Fruit fly (Drosophila melanogaster) whole organism, embryonic: ENCODE results near the gene Ror.

ENCODE experiments used
- Atf6 ChIP-seq: fragments of 200-800 bp; sonication (Bioruptor generic); IDR thresholded peaks from 2 replicates; pipeline ENCODE4 v1.3.6; 2022; ENCODE audit warnings: missing biosample characterization, missing genetic modification characterization
- BEAF-32 ChIP-seq: fragments of 200-800 bp; sonication (Bioruptor generic); optimal IDR thresholded peaks from 3 replicates; lab custom pipeline; 2017; ENCODE audit warnings: missing biosample characterization, missing genetic modification characterization, mild to moderate bottlenecking, moderate library complexity, missing genetic modification reagents
- CG10267 ChIP-seq: fragments of 200-800 bp; sonication (Bioruptor generic); optimal IDR thresholded peaks from 2 replicates; lab custom pipeline; 2018; ENCODE audit warnings: missing biosample characterization, mild to moderate bottlenecking, missing genetic modification characterization, moderate library complexity
- CG10274 ChIP-seq: fragments of 200-800 bp; sonication (Bioruptor generic); optimal IDR thresholded peaks from 3 replicates; lab custom pipeline; 2017; ENCODE audit warnings: missing biosample characterization, mild to moderate bottlenecking, missing genetic modification characterization
- CG10959 ChIP-seq: fragments of 200-800 bp; sonication (Bioruptor generic); IDR thresholded peaks from 2 replicates; pipeline ENCODE4 v1.3.6; 2022; ENCODE audit warnings: missing biosample characterization, missing genetic modification characterization
- CG12219 ChIP-seq: fragments of 200-800 bp; sonication (Bioruptor generic); optimal IDR thresholded peaks from 3 replicates; lab custom pipeline; 2018; ENCODE audit warnings: missing biosample characterization, mild to moderate bottlenecking, missing genetic modification characterization
- CG12659 ChIP-seq: fragments of 200-800 bp; sonication (Bioruptor generic); optimal IDR thresholded peaks from 3 replicates; lab custom pipeline; 2017; ENCODE audit warnings: mild to moderate bottlenecking, missing biosample characterization, missing genetic modification reagents, missing genetic modification characterization
- CG15601 ChIP-seq: fragments of 200-800 bp; sonication (Bioruptor generic); optimal IDR thresholded peaks from 3 replicates; lab custom pipeline; 2019; ENCODE audit warnings: missing biosample characterization, mild to moderate bottlenecking, missing genetic modification characterization, moderate library complexity
- CG1603 ChIP-seq: fragments of 200-800 bp; sonication (Bioruptor generic); optimal IDR thresholded peaks from 2 replicates; lab custom pipeline; 2019; ENCODE audit warnings: missing biosample characterization, mild to moderate bottlenecking, missing genetic modification characterization, moderate library complexity
- CG16863 ChIP-seq: fragments of 200-800 bp; sonication (Bioruptor generic); optimal IDR thresholded peaks from 3 replicates; lab custom pipeline; 2016; ENCODE audit warnings: missing biosample characterization, missing genetic modification characterization
- CG2116 ChIP-seq: fragments of 200-800 bp; sonication (Bioruptor generic); optimal IDR thresholded peaks from 3 replicates; lab custom pipeline; 2018; ENCODE audit warnings: missing biosample characterization, mild to moderate bottlenecking, missing genetic modification characterization
- CG2120 ChIP-seq: fragments of 200-800 bp; sonication (Bioruptor generic); optimal IDR thresholded peaks from 3 replicates; lab custom pipeline; 2016; ENCODE audit warnings: missing biosample characterization, missing genetic modification characterization
- CG2712 ChIP-seq: fragments of 200-800 bp; optimal IDR thresholded peaks from 3 replicates; lab custom pipeline; 2019; ENCODE audit warnings: missing biosample characterization, mild to moderate bottlenecking, missing genetic modification characterization, moderate library complexity
- CG3065 ChIP-seq: fragments of 200-800 bp; sonication (Bioruptor generic); optimal IDR thresholded peaks from 2 replicates; lab custom pipeline; 2016; ENCODE audit warnings: missing biosample characterization, missing genetic modification characterization
- CG31224 ChIP-seq: fragments of 200-800 bp; sonication (Bioruptor generic); IDR thresholded peaks from 2 replicates; pipeline ENCODE4 v1.3.6; 2022; ENCODE audit warnings: missing biosample characterization, missing genetic modification characterization
- CG32767 ChIP-seq: fragments of 200-800 bp; sonication (Bioruptor generic); IDR thresholded peaks from 2 replicates; pipeline ENCODE4 v1.3.6; 2022; ENCODE audit warnings: missing biosample characterization, missing genetic modification characterization
- CG34224 ChIP-seq: fragments of 200-800 bp; sonication (Bioruptor generic); IDR thresholded peaks from 3 replicates; pipeline ENCODE4 v1.3.6; 2022; ENCODE audit warnings: missing biosample characterization, missing genetic modification characterization; ENCODE audit not compliant: partially characterized antibody
- CG4707 ChIP-seq: fragments of 200-800 bp; sonication (Bioruptor generic); optimal IDR thresholded peaks from 2 replicates; lab custom pipeline; 2018; ENCODE audit warnings: missing biosample characterization, mild to moderate bottlenecking, missing genetic modification characterization, moderate library complexity
- CG6254 ChIP-seq: fragments of 200-800 bp; sonication (Bioruptor generic); optimal IDR thresholded peaks from 3 replicates; lab custom pipeline; 2017; ENCODE audit warnings: mild to moderate bottlenecking, missing biosample characterization, missing genetic modification reagents, missing genetic modification characterization
- CG8290 ChIP-seq, 3 experiments: fragments of 200-800 bp; sonication (Bioruptor generic); optimal IDR thresholded peaks; 2 replicates each; lab custom pipeline; 2016 to 2019; ENCODE audit warnings: missing biosample characterization in 3 of 3, missing genetic modification characterization in 3 of 3, mild to moderate bottlenecking in 2 of 3, moderate library complexity in 1 of 3
- CG8765 ChIP-seq: fragments of 200-800 bp; sonication (Bioruptor generic); IDR thresholded peaks from 2 replicates; pipeline ENCODE4 v1.3.6; 2022; ENCODE audit warnings: missing biosample characterization, missing genetic modification characterization
- CG8924 ChIP-seq: fragments of 200-800 bp; optimal IDR thresholded peaks from 3 replicates; lab custom pipeline; 2019; ENCODE audit warnings: missing biosample characterization, mild to moderate bottlenecking, missing genetic modification characterization, moderate library complexity
- Doc3 ChIP-seq: fragments of 200-800 bp; sonication (Bioruptor generic); IDR thresholded peaks from 3 replicates; pipeline ENCODE4 v1.3.6; 2022; ENCODE audit warnings: missing biosample characterization, missing genetic modification characterization; ENCODE audit not compliant: partially characterized antibody
- E2f2 ChIP-seq: fragments of 200-800 bp; sonication (Bioruptor generic); IDR thresholded peaks from 2 replicates; pipeline ENCODE4 v1.3.6; 2022; ENCODE audit warnings: missing biosample characterization, missing genetic modification characterization
- Eip74EF ChIP-seq, 2 experiments: fragments of 200-800 bp in 1 of 2; fragments of >200 bp in 1 of 2; sonication (Bioruptor generic) in 1 of 2; optimal IDR thresholded peaks; 2 replicates each; lab custom pipeline; 2017 to 2019; ENCODE audit warnings: missing biosample characterization in 2 of 2, missing genetic modification characterization in 2 of 2, mild to moderate bottlenecking in 1 of 2, moderate library complexity in 1 of 2
- Ets97D ChIP-seq: fragments of 200-800 bp; sonication (Bioruptor generic); optimal IDR thresholded peaks from 3 replicates; lab custom pipeline; 2016; ENCODE audit warnings: missing biosample characterization, missing genetic modification characterization
- Fer1 ChIP-seq: fragments of 200-800 bp; sonication (Bioruptor generic); optimal IDR thresholded peaks from 2 replicates; lab custom pipeline; 2017; ENCODE audit warnings: missing biosample characterization, mild to moderate bottlenecking, missing genetic modification characterization
- HLH4C ChIP-seq: fragments of 200-800 bp; sonication (Bioruptor generic); IDR thresholded peaks from 3 replicates; pipeline ENCODE4 v1.3.6; 2022; ENCODE audit warnings: missing biosample characterization, missing genetic modification characterization; ENCODE audit not compliant: partially characterized antibody
- Lhr ChIP-seq: fragments of 200-800 bp; sonication (Bioruptor generic); optimal IDR thresholded peaks from 3 replicates; lab custom pipeline; 2017; ENCODE audit warnings: mild to moderate bottlenecking, missing biosample characterization, missing genetic modification reagents, missing genetic modification characterization
- Pdp1 ChIP-seq, 2 experiments: fragments of 200-800 bp; sonication (Bioruptor generic); optimal IDR thresholded peaks; 3 replicates each; lab custom pipeline; 2016; ENCODE audit warnings: missing biosample characterization in 2 of 2, missing genetic modification characterization in 2 of 2, mild to moderate bottlenecking in 1 of 2, moderate library complexity in 1 of 2
- Sry-δ ChIP-seq: fragments of 200-800 bp; sonication (Bioruptor generic); optimal IDR thresholded peaks from 2 replicates; lab custom pipeline; 2016; ENCODE audit warnings: missing biosample characterization, missing genetic modification characterization
- Stat92E ChIP-seq, 3 experiments: fragments of >200 bp in 2 of 3; fragments of 200-800 bp in 1 of 3; sonication (Bioruptor generic) in 1 of 3; optimal IDR thresholded peaks; 2 replicates each; lab custom pipeline; 2017 to 2019; ENCODE audit warnings: missing biosample characterization in 3 of 3, missing genetic modification characterization in 3 of 3, mild to moderate bottlenecking in 1 of 3, moderate library complexity in 1 of 3
- bigmax ChIP-seq: fragments of 200-800 bp; sonication (Bioruptor generic); optimal IDR thresholded peaks from 2 replicates; lab custom pipeline; 2018; ENCODE audit warnings: missing biosample characterization, mild to moderate bottlenecking, missing genetic modification characterization
- cad ChIP-seq: fragments of >200 bp; optimal IDR thresholded peaks from 2 replicates; lab custom pipeline; 2017; ENCODE audit warnings: missing biosample characterization, missing genetic modification characterization
- cg ChIP-seq: fragments of 200-800 bp; sonication (Bioruptor generic); optimal IDR thresholded peaks from 3 replicates; lab custom pipeline; 2019; ENCODE audit warnings: missing biosample characterization, mild to moderate bottlenecking, missing genetic modification characterization, moderate library complexity
- chinmo ChIP-seq: fragments of 200-800 bp; sonication (Bioruptor generic); IDR thresholded peaks from 4 replicates; pipeline ENCODE4 v1.3.6; 2022; ENCODE audit warnings: missing biosample characterization, missing genetic modification characterization; ENCODE audit not compliant: partially characterized antibody
- corto ChIP-seq: fragments of 200-800 bp; sonication (Bioruptor generic); optimal IDR thresholded peaks from 2 replicates; lab custom pipeline; 2016; ENCODE audit warnings: missing biosample characterization, mild to moderate bottlenecking, missing genetic modification characterization, moderate library complexity
- da ChIP-seq: fragments of 200-800 bp; sonication (Bioruptor generic); optimal IDR thresholded peaks from 2 replicates; lab custom pipeline; 2016; ENCODE audit warnings: missing biosample characterization, missing genetic modification characterization
- dan ChIP-seq: fragments of 200-800 bp; sonication (Bioruptor generic); IDR thresholded peaks from 2 replicates; pipeline ENCODE4 v1.3.6; 2022; ENCODE audit warnings: missing biosample characterization, missing genetic modification characterization
- gsb ChIP-seq: fragments of 200-800 bp; sonication (Bioruptor generic); IDR thresholded peaks from 2 replicates; pipeline ENCODE4 v1.3.6; 2022; ENCODE audit warnings: missing biosample characterization, missing genetic modification characterization
- ken ChIP-seq: fragments of 200-800 bp; sonication (Bioruptor generic); IDR thresholded peaks from 3 replicates; pipeline ENCODE4 v1.3.6; 2022; ENCODE audit warnings: missing biosample characterization, missing genetic modification characterization
- nmo ChIP-seq: fragments of 200-800 bp; sonication (Bioruptor generic); optimal IDR thresholded peaks from 2 replicates; lab custom pipeline; 2018; ENCODE audit warnings: missing biosample characterization, mild to moderate bottlenecking, missing genetic modification characterization, moderate library complexity
- odd ChIP-seq: fragments of 200-800 bp; sonication (Bioruptor generic); optimal IDR thresholded peaks from 2 replicates; lab custom pipeline; 2017; ENCODE audit warnings: missing biosample characterization, mild to moderate bottlenecking, missing genetic modification characterization
- pfk ChIP-seq: fragments of 200-800 bp; sonication (Bioruptor generic); optimal IDR thresholded peaks from 2 replicates; lab custom pipeline; 2018; ENCODE audit warnings: missing biosample characterization, mild to moderate bottlenecking, missing genetic modification characterization, moderate library complexity
- phol ChIP-seq: fragments of 200-800 bp; sonication (Bioruptor generic); optimal IDR thresholded peaks from 3 replicates; lab custom pipeline; 2018; ENCODE audit warnings: missing biosample characterization, mild to moderate bottlenecking, missing genetic modification characterization, moderate library complexity
- row ChIP-seq: fragments of 200-800 bp; sonication (Bioruptor generic); IDR thresholded peaks from 3 replicates; pipeline ENCODE4 v1.3.6; 2022; ENCODE audit warnings: missing biosample characterization, missing genetic modification characterization
- sd ChIP-seq: fragments of 200-800 bp; sonication (Bioruptor generic); optimal IDR thresholded peaks from 3 replicates; lab custom pipeline; 2018; ENCODE audit warnings: missing biosample characterization, mild to moderate bottlenecking, missing genetic modification characterization, moderate library complexity
- tio ChIP-seq: fragments of 200-800 bp; sonication (Bioruptor generic); optimal IDR thresholded peaks from 2 replicates; lab custom pipeline; 2017; ENCODE audit warnings: missing biosample characterization, missing genetic modification characterization, inconsistent platforms

The Ror gene

dm6 chr2L:10246785-10247190, 4.9 kb upstream of the Ror start, which contains the start of gene chico (continued):
- TF ChIP-seq CG34224 (GFP tag; lab: Robert Waterston, UW) (peak; percentile 56), CG12659 (GFP tag; lab: Kevin White, UChicago) (peak; percentile 77), CG8765 (GFP tag; lab: Robert Waterston, UW) (no peak), Lhr (GFP tag; lab: Kevin White, UChicago) (peak; percentile 64), ken (no peak), E2f2 (GFP tag; lab: Robert Waterston, UW) (peak; percentile 74), CG12219 (GFP tag; lab: Kevin White, UChicago) (no peak), pfk (GFP tag; lab: Kevin White, UChicago) (peak; percentile 68), CG6254 (GFP tag; lab: Kevin White, UChicago) (no peak), CG10274 (no peak), CG8290 (GFP tag; optimal IDR thresholded peaks at IDR 0.05; lab: Kevin White, UChicago) (no peak), CG8290 (tag; optimal IDR thresholded peaks at IDR 0.05; lab: Kevin White, UChicago) (no peak), da (no peak), row (GFP tag; lab: Robert Waterston, UW) (peak; percentile 49; the same call in 1 of the 3 replicates), cad (GFP tag; lab: Kevin White, UChicago) (no peak), Fer1 (GFP tag; lab: Kevin White, UChicago) (peak; percentile 27), BEAF-32 (peak; percentile 65), cg (peak; percentile 15), odd (GFP tag; lab: Kevin White, UChicago) (no peak), gsb (GFP tag; lab: Robert Waterston, UW) (no peak), CG2120 (GFP tag; lab: Kevin White, UChicago) (peak; percentile 23), CG31224 (no peak), CG32767 (GFP tag; lab: Robert Waterston, UW) (peak; percentile 71; the same call in 1 of the 2 replicates), tio (GFP tag; lab: Kevin White, UChicago) (no peak), Sry-δ (GFP tag; lab: Kevin White, UChicago) (peak; percentile 93), CG4707 (GFP tag; lab: Kevin White, UChicago) (no peak), CG8924 (peak; percentile 44), dan (GFP tag; lab: Robert Waterston, UW) (no peak), CG2116 (peak; percentile 68), CG2712 (peak; percentile 33), Stat92E (GFP tag; optimal IDR thresholded peaks at IDR 0.05; lab: Kevin White, UChicago) (peak in 1 of 3 experiments; percentile 17), CG1603 (tag; lab: Kevin White, UChicago) (peak; percentile 83), CG3065 (GFP tag; lab: Kevin White, UChicago) (no peak), CG10959 (no peak), HLH4C (peak; percentile 80), corto (GFP tag; lab: Kevin White, UChicago) (no peak), Eip74EF (GFP tag; optimal IDR thresholded peaks at IDR 0.05; lab: Kevin White, UChicago) (no peak), Pdp1 (GFP tag; optimal IDR thresholded peaks at IDR 0.05; lab: Kevin White, UChicago) (peak in 1 of 2 experiments; percentile 72), Ets97D (GFP tag; lab: Kevin White, UChicago) (peak; percentile 83), nmo (GFP tag; lab: Kevin White, UChicago) (peak; percentile 63), sd (tag; lab: Kevin White, UChicago) (peak; percentile 82), CG10267 (tag; lab: Kevin White, UChicago) (peak; percentile 52), CG16863 (GFP tag; lab: Kevin White, UChicago) (no peak), Doc3 (GFP tag; lab: Robert Waterston, UW) (peak; percentile 50; the same call in 1 of the 3 replicates), Atf6 (GFP tag; lab: Robert Waterston, UW) (0 out of 2 replicates have a peak, but pooled peaks have one; percentile 12), phol (tag; lab: Kevin White, UChicago) (peak; percentile 43), CG15601 (no peak), chinmo (GFP tag; lab: Robert Waterston, UW) (peak; percentile 76; the same call in 2 of the 4 replicates), bigmax (GFP tag; lab: Kevin White, UChicago) (peak; percentile 13)
